Worm (Caenorhabditis elegans) whole organism, L4/young adult: Measurements from ENCODE around the gene Y39A3B.1.

ENCODE experiments used
- W03F9.2 ChIP-seq: fragments of 150-350 bp; optimal IDR thresholded peaks from 2 replicates; lab custom pipeline; 2014; ENCODE audit warnings: missing biosample characterization, missing genetic modification characterization
- dao-5 ChIP-seq: sonication (generic microtip); optimal IDR thresholded peaks from 2 replicates; lab custom pipeline; 2016; ENCODE audit warnings: missing genotype, missing genetic modification characterization, moderate library complexity, missing compliant biosample characterization
- him-1 ChIP-seq: sonication (generic microtip); optimal IDR thresholded peaks from 2 replicates; lab custom pipeline; 2016; ENCODE audit warnings: missing genotype, missing genetic modification reagents, missing genetic modification characterization, missing compliant biosample characterization

Y39A3B.1 gene

DNA sequence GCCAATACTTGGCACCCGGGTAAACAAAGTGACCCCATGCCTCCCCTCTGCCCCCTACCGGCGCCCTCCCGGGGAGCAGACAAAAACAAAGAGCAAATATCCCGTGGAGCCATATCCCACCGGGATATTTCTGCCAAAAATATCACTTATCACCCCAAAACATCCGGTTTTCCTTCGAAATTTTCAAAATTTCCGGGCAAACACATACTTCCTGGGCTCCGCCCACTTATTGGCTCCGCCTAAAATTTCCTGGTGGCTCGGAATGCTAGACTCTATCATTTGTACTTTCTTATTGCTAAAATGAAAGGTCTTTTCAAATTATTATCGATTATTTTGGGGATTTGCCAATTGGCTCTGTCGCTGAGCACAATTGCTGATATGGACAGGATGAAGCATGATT is at the start of gene Y39A3B.1:
TSS of gene Y39A3B.1 (plus strand) at position 301 of the 400 bp plus-strand sequence.
- no peak for TF ChIP-seq dao-5 (tag; lab: Kevin White, UChicago)
- TF ChIP-seq him-1 (tag; lab: Kevin White, UChicago): no peak
- TF ChIP-seq W03F9.2 (tag; lab: Kevin White, UChicago): no peak

DNA sequence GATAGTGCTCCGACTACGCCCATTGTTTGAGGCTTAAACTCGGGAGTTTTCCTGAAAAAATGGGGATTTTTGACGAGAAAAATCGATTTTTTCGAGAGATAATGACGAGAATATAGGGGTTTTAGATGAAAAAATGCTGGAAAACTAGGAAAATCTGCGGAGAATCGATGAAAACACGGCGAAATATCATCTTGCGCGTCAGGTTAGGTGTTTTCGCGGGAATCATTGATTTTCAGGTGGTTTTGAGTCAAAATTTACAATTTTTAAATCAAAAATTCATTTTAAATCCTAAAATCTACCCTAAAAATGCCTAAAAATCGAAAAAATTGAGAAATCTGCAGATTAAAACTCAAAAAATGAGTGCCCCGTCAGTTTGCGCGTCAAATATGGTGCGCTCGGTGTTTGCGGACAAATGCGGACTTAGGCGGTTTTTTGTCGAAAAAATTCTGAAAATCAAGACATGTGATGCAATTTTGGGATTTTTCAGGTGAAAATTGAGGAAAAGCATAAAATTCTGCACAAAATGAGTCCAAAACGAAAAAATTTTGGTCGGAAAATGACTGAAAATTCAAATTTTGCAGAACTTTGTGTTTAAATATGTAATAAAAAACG is 43.8 kb upstream of the Y39A3B.1 start, which contains the start of gene mboa-6:
TSS of gene mboa-6 (minus strand) at position 51 of the 612 bp plus-strand sequence.
- TF ChIP-seq W03F9.2 (tag; lab: Kevin White, UChicago): no peak

DNA sequence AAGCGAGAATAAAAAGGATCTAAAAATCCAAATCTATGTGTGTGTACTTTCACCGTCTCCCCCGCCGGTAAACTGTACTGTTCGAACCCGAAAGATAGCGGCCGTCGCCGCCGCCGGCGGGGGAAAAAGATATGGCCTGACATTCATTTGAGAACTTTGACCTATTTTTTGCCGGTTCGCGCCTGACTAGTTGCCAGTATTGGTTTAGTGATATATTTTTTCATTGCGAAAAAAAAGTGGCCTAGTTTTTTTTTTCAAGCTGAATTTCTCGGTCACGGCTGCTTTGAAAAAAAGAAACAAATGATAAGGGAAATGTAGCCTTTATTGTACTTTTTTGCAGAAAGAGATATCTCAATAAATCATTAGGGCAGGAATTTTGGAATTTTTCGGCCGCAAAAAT is 43.3 kb upstream of the Y39A3B.1 start:
- TF ChIP-seq him-1 (tag; lab: Kevin White, UChicago) (no peak), dao-5 (tag; lab: Kevin White, UChicago) (no peak), W03F9.2 (tag; lab: Kevin White, UChicago) (no peak)

DNA sequence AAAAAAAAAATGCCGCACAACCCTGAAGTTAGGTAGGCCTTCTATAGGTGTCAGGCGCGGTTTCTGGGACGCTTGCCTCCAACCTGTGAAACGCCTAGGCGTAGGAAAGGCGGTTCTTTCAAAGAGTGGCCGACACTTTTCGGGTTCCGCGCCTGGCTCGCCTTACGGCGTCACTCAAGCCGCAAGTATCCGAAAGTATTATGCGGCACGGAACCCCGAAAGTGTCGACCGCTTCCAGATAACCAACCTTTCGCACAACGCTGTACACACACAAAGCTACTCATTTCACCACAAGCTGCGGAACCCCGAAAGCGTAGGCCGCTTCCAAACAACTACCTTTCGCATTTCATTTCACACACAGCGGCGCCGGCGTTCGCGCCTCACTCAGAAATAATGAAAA is 42.7 kb upstream of the Y39A3B.1 start:
- no peak for TF ChIP-seq dao-5 (tag; lab: Kevin White, UChicago)
- TF ChIP-seq W03F9.2 (tag; lab: Kevin White, UChicago): no peak
- no peak for TF ChIP-seq him-1 (tag; lab: Kevin White, UChicago)

- TF ChIP-seq dao-5 (tag; lab: Kevin White, UChicago) (no peak), W03F9.2 (tag; lab: Kevin White, UChicago) (no peak), him-1 (tag; lab: Kevin White, UChicago) (no peak)
These were observed 36.0 kb upstream of the Y39A3B.1 start, which contains the start of gene moa-1 for ce11 chrIII:1969802-1970201. Gene moa-1 (minus strand): TSS chrIII:1969902.

- TF ChIP-seq him-1 (tag; lab: Kevin White, UChicago) (no peak), dao-5 (tag; lab: Kevin White, UChicago) (no peak), W03F9.2 (tag; lab: Kevin White, UChicago) (no peak)
These were observed 35.4 kb upstream of the Y39A3B.1 start, which contains the start of gene R155.5 for ce11 chrIII:1970433-1970832. Gene R155.5 (minus strand): TSS chrIII:1970533.

DNA sequence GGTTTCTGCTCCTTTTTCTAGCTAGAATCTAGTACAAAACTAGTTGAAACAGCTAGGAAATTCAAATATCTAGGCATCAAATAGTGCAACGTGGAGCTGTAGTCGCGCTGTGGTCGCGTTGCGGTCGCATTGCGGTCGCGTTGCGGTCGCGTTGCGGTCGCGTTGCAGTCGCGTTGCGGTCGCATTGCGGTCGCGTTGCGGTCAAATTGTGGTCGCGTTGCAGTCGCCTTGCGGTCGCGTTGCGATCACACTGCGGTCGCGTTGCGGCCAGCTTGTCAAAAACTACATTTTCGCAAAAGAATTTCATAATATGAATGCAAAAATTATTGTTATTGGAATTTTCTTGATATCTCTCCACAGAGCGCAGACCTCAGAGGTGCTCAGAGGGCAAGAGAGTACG is 29.8 kb upstream of the Y39A3B.1 start:
- TF ChIP-seq W03F9.2 (tag; lab: Kevin White, UChicago): no peak
- no peak for TF ChIP-seq him-1 (tag; lab: Kevin White, UChicago)
- no peak for TF ChIP-seq dao-5 (tag; lab: Kevin White, UChicago)

ce11 chrIII:1976642-1977041 is 29.2 kb upstream of the Y39A3B.1 start, which contains the start of gene R155.3:
Gene R155.3 (minus strand): TSS chrIII:1976742.
- TF ChIP-seq him-1 (tag; lab: Kevin White, UChicago) (no peak), W03F9.2 (tag; lab: Kevin White, UChicago) (no peak), dao-5 (tag; lab: Kevin White, UChicago) (no peak)

DNA sequence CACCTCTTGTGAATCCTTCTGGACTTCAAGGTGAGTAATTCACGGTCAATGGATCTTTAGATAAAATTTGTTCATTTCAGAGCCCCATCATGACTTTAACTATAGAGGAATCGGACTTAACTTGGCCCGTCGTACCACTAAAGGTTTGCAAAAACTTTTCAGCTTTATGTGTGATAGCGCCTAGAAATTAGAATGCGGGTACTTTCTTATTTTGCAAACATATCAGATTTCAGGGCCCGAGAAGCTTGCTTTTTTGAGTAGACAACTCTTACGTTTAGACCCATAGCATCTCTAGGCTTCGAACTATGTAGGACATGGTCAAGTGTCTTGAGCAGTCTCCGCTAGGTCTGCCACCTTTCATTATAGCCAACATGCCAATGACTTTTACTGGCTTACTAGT is 28.4 kb upstream of the Y39A3B.1 start:
- TF ChIP-seq him-1 (tag; lab: Kevin White, UChicago) (no peak), W03F9.2 (tag; lab: Kevin White, UChicago) (no peak), dao-5 (tag; lab: Kevin White, UChicago) (no peak)

DNA sequence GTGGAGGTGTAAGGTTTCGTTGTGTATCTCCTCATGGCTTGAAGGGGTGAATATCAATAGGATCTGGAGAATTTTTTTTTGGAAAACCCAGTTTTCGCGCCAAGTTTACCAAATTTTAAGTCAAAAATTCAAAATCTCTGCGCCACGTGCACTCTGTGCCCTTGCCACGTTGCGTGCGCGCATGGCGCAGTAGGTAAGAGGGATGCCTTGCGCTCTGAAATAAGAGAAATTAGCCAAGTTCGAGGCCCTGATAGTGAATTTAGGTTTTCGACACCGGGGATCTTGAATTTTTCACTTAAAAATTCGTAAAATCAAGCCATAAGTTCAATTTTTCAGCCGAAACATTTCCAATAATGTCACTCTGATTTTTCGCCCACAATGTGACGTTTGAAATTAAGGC is 24.4 kb upstream of the Y39A3B.1 start:
- TF ChIP-seq him-1 (tag; lab: Kevin White, UChicago) (no peak), W03F9.2 (tag; lab: Kevin White, UChicago) (no peak), dao-5 (tag; lab: Kevin White, UChicago) (no peak)

DNA sequence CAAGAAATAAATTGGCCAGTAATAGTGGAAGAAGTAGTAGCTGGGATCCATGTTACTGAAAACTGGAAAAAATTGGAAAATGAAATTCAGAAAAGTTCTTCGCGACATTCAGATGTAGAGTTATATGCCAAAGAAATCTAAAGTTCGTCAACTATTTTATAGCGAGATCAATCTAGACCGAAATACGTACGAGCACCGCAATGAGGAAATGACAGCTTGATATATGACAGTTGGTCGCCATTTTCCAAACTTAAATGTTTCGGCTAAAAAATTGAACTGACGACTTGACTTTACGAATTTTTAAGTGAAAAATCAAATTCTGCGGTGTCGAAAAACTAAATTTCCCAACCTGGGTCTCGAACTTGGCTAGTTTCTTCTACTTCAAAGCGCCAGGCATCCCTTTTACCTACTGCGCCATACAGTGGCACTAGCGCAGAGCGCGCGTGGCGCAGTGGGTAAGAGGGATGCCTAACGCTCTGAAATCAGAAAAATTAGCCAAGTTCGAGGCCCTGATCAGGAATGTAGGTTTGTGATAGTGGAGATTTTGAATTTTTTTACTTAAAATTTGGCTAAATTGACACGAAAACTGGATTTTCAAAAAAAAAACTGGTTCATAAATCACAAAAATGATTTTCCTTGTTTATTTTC is 23.1 kb upstream of the Y39A3B.1 start, which contains the start of gene srd-66:
TSS of gene srd-66 (minus strand) at position 51 of the 648 bp plus-strand sequence.
- TF ChIP-seq W03F9.2 (tag; lab: Kevin White, UChicago) (no peak), him-1 (tag; lab: Kevin White, UChicago) (no peak), dao-5 (tag; lab: Kevin White, UChicago) (no peak)

DNA sequence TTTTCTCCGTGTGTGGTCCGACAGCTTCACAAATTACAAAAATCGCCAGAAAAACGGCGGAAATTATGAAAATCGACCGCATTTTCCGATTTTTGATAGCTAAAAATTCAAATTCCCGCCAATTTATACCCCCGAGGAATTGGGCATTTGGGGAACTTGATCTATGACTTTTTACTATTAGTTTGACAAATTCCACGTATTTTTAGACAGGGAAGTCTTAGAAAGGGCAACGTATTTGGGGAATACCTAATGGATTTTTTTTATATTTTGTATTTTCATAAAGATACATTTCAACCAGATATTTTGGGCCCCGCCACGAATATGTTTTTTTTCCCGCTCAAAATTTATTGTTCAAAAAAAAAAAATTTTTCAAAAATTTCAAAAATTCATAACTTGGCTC is 21.0 kb upstream of the Y39A3B.1 start, which contains the start of gene Y39A3B.7:
TSS of gene Y39A3B.7 (minus strand) at position 101 of the 400 bp plus-strand sequence.
- TF ChIP-seq dao-5 (tag; lab: Kevin White, UChicago): no peak
- TF ChIP-seq W03F9.2 (tag; lab: Kevin White, UChicago): no peak

DNA sequence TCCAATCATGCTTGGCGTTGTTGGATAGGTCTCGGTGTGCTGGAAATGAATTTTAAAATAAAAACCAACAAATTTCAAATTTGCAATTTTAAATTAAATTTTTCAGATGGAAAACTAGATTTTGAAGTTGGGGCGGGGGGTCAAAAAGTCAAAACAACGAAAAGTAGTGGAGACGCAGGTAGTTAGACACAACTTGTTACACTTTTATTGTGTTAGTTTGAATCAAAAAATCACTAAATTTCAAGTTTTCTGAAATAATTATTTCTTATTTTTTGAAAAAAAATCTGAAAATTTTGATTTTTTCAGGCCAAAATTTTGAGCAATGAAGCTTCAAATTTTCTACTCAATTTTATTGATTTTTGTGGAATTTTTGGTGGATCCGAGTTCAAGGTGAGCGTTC is 18.1 kb upstream of the Y39A3B.1 start, which contains the start of gene Y39A3B.8:
TSS of gene Y39A3B.8 (plus strand) at position 301 of the 400 bp plus-strand sequence.
- no peak for TF ChIP-seq W03F9.2 (tag; lab: Kevin White, UChicago)
- TF ChIP-seq him-1 (tag; lab: Kevin White, UChicago): no peak
- TF ChIP-seq dao-5 (tag; lab: Kevin White, UChicago): no peak
